Worm (Caenorhabditis elegans) whole organism, L4 larva: Measurements from ENCODE around the gene K08F4.5.

Experiments
- ama-1 ChIP-seq: fragments of 150-350 bp; optimal IDR thresholded peaks from 2 replicates; lab custom pipeline; 2014; ENCODE audit warnings: inconsistent platforms, mixed read lengths
- ceh-44 ChIP-seq: fragments of 200-800 bp; sonication (Bioruptor generic); IDR thresholded peaks from 2 replicates; pipeline ENCODE4 v1.3.6; 2022; ENCODE audit warnings: missing genetic modification reagents, missing genetic modification characterization, missing compliant biosample characterization
- dpl-1 ChIP-seq: fragments of 150-350 bp; optimal IDR thresholded peaks from 2 replicates; lab custom pipeline; 2014; ENCODE audit warnings: missing biosample characterization, missing genetic modification reagents, missing genetic modification characterization
- dve-1 ChIP-seq: sonication (generic microtip); optimal IDR thresholded peaks from 2 replicates; lab custom pipeline; 2017; ENCODE audit warnings: antibody characterized with exemption, mild to moderate bottlenecking, missing genetic modification characterization, missing compliant biosample characterization; ENCODE audit not compliant: insufficient read depth
- hlh-30 ChIP-seq: sonication (generic microtip); optimal IDR thresholded peaks from 2 replicates; lab custom pipeline; 2017; ENCODE audit warnings: antibody characterized with exemption, mild to moderate bottlenecking, missing genetic modification characterization, missing compliant biosample characterization; ENCODE audit not compliant: insufficient read depth
- mes-2 ChIP-seq: sonication (generic microtip); optimal IDR thresholded peaks from 2 replicates; lab custom pipeline; 2016; ENCODE audit warnings: missing genotype, mild to moderate bottlenecking, missing genetic modification characterization, missing compliant biosample characterization; ENCODE audit not compliant: poor library complexity, severe bottlenecking
- nhr-11 ChIP-seq: fragments of 150-350 bp; optimal IDR thresholded peaks from 2 replicates; lab custom pipeline; 2014; ENCODE audit warnings: missing biosample characterization, missing genetic modification characterization
- nhr-111 ChIP-seq: fragments of 200-800 bp; sonication (Bioruptor generic); optimal IDR thresholded peaks from 2 replicates; lab custom pipeline; 2018; ENCODE audit warnings: mild to moderate bottlenecking, missing genetic modification characterization, missing compliant biosample characterization
- nhr-25 ChIP-seq: sonication (generic microtip); optimal IDR thresholded peaks from 2 replicates; lab custom pipeline; 2017; ENCODE audit warnings: missing genetic modification characterization, mild to moderate bottlenecking, missing compliant biosample characterization, antibody characterized with exemption, moderate library complexity, borderline replicate concordance; ENCODE audit not compliant: insufficient read depth
- saeg-2 ChIP-seq: fragments of 200-800 bp; sonication (Bioruptor generic); IDR thresholded peaks from 2 replicates; pipeline ENCODE4 v1.3.6; 2022; ENCODE audit warnings: missing genetic modification reagents, missing genetic modification characterization, missing compliant biosample characterization
- unc-62 ChIP-seq, 3 experiments: fragments of 150-350 bp in 1 of 3; sonication (generic microtip); optimal IDR thresholded peaks in 2 of 3; peaks in 1 of 3; 1 replicate in 1 of 3; 2 replicates in 2 of 3; lab custom pipeline; 2014 to 2017; ENCODE audit warnings: missing biosample characterization in 3 of 3, missing genetic modification characterization in 3 of 3, missing genetic modification reagents in 3 of 3, missing genotype in 1 of 3
- zip-11 ChIP-seq: fragments of 200-800 bp; sonication (Bioruptor generic); IDR thresholded peaks from 2 replicates; pipeline ENCODE4 v1.3.6; 2022; ENCODE audit warnings: missing genetic modification characterization, missing compliant biosample characterization

- TF ChIP-seq unc-62 (GFP tag; optimal IDR thresholded peaks at IDR 0.05 in 1 of 2; lab: Kevin White, UChicago) (no peak), unc-62 (tag; optimal IDR thresholded peaks at IDR 0.05; lab: Kevin White, UChicago) (no peak), nhr-111 (GFP tag; lab: Kevin White, UChicago) (no peak), ama-1 (lab: Kevin White, UChicago) (no peak), nhr-25 (tag; lab: Kevin White, UChicago) (no peak), saeg-2 (no peak), ceh-44 (GFP tag; lab: Robert Waterston, UW) (no peak), zip-11 (GFP tag; lab: Robert Waterston, UW) (no peak), dve-1 (tag; lab: Kevin White, UChicago) (no peak), hlh-30 (no peak), nhr-11 (tag; lab: Kevin White, UChicago) (no peak), mes-2 (no peak), dpl-1 (GFP tag; lab: Kevin White, UChicago) (no peak)
Observed at ce11 chrIV:10161706-10162105, 26.0 kb upstream of the K08F4.5 start, which contains the start of gene pps-1.
